Fruit fly (Drosophila melanogaster) whole organism, embryonic: ENCODE results near the gene CG9903.

Source experiments
- ATbp ChIP-seq: fragments of 200-800 bp; sonication (Bioruptor generic); optimal IDR thresholded peaks from 2 replicates; lab custom pipeline; 2017; ENCODE audit warnings: missing biosample characterization, mild to moderate bottlenecking, missing genetic modification characterization, missing genetic modification reagents
- Atf-2 ChIP-seq: fragments of 200-800 bp; sonication (Bioruptor generic); optimal IDR thresholded peaks from 2 replicates; lab custom pipeline; 2016; ENCODE audit warnings: missing biosample characterization, missing genetic modification characterization
- B-H2 ChIP-seq: fragments of 200-800 bp; sonication (Bioruptor generic); optimal IDR thresholded peaks from 2 replicates; lab custom pipeline; 2018; ENCODE audit warnings: missing biosample characterization, mild to moderate bottlenecking, missing genetic modification characterization
- C15 ChIP-seq: fragments of 200-800 bp; sonication (Bioruptor generic); IDR thresholded peaks from 3 replicates; pipeline ENCODE4 v1.3.6; 2022; ENCODE audit warnings: missing biosample characterization, missing genetic modification characterization
- CG10366 ChIP-seq: fragments of 200-800 bp; sonication (Bioruptor generic); IDR thresholded peaks from 2 replicates; pipeline ENCODE4 v1.3.6; 2022; ENCODE audit warnings: missing biosample characterization, missing genetic modification characterization
- CG12104 ChIP-seq: fragments of 200-800 bp; sonication (Bioruptor generic); optimal IDR thresholded peaks from 3 replicates; lab custom pipeline; 2016; ENCODE audit warnings: missing biosample characterization, missing genetic modification characterization
- CG16813 ChIP-seq: fragments of 200-800 bp; sonication (Bioruptor generic); IDR thresholded peaks from 3 replicates; pipeline ENCODE4 v1.3.6; 2022; ENCODE audit warnings: missing biosample characterization, missing genetic modification characterization; ENCODE audit not compliant: partially characterized antibody
- CG17568 ChIP-seq: fragments of 200-800 bp; sonication (Bioruptor generic); optimal IDR thresholded peaks from 2 replicates; lab custom pipeline; 2018; ENCODE audit warnings: missing biosample characterization, mild to moderate bottlenecking, missing genetic modification characterization, moderate library complexity
- CG18619 ChIP-seq: fragments of 200-800 bp; sonication (Bioruptor generic); optimal IDR thresholded peaks from 3 replicates; lab custom pipeline; 2017; ENCODE audit warnings: missing biosample characterization, mild to moderate bottlenecking, missing genetic modification characterization
- CG2678 ChIP-seq: fragments of 200-800 bp; sonication (Bioruptor generic); optimal IDR thresholded peaks from 3 replicates; lab custom pipeline; 2019; ENCODE audit warnings: missing biosample characterization, mild to moderate bottlenecking, missing genetic modification characterization, moderate library complexity
- CG31441 ChIP-seq: fragments of 200-800 bp; sonication (Bioruptor generic); IDR thresholded peaks from 2 replicates; pipeline ENCODE4 v1.3.6; 2022; ENCODE audit warnings: missing biosample characterization, missing genetic modification characterization
- CG4360 ChIP-seq: fragments of 200-800 bp; sonication (Bioruptor generic); IDR thresholded peaks from 2 replicates; pipeline ENCODE4 v1.3.6; 2022; ENCODE audit warnings: missing biosample characterization, missing genetic modification characterization
- CG6654 ChIP-seq: fragments of 200-800 bp; sonication (Bioruptor generic); optimal IDR thresholded peaks from 2 replicates; lab custom pipeline; 2017; ENCODE audit warnings: missing biosample characterization, mild to moderate bottlenecking, missing genetic modification characterization
- CG8290 ChIP-seq, 3 experiments: fragments of 200-800 bp; sonication (Bioruptor generic); optimal IDR thresholded peaks; 2 replicates each; lab custom pipeline; 2016 to 2019; ENCODE audit warnings: missing biosample characterization in 3 of 3, missing genetic modification characterization in 3 of 3, mild to moderate bottlenecking in 2 of 3, moderate library complexity in 1 of 3
- CG8924 ChIP-seq: fragments of 200-800 bp; optimal IDR thresholded peaks from 3 replicates; lab custom pipeline; 2019; ENCODE audit warnings: missing biosample characterization, mild to moderate bottlenecking, missing genetic modification characterization, moderate library complexity
- CG9609 ChIP-seq: fragments of 200-800 bp; sonication (Bioruptor generic); optimal IDR thresholded peaks from 3 replicates; lab custom pipeline; 2016; ENCODE audit warnings: missing biosample characterization, missing genetic modification characterization
- CG9797 ChIP-seq: fragments of 200-800 bp; sonication (Bioruptor generic); optimal IDR thresholded peaks from 3 replicates; lab custom pipeline; 2018; ENCODE audit warnings: missing biosample characterization, mild to moderate bottlenecking, missing genetic modification characterization
- CoRest ChIP-seq: fragments of 200-800 bp; sonication (Bioruptor generic); optimal IDR thresholded peaks from 3 replicates; lab custom pipeline; 2018; ENCODE audit warnings: missing biosample characterization, mild to moderate bottlenecking, missing genetic modification characterization, moderate library complexity
- D ChIP-seq, 2 experiments: fragments of 200-800 bp in 1 of 2; fragments of >200 bp in 1 of 2; sonication (Bioruptor generic) in 1 of 2; optimal IDR thresholded peaks; 2 replicates in 1 of 2; 3 replicates in 1 of 2; lab custom pipeline; 2017; ENCODE audit warnings: mild to moderate bottlenecking in 1 of 2, missing biosample characterization in 1 of 2, missing genetic modification characterization in 1 of 2, missing genetic modification reagents in 1 of 2
- D19A ChIP-seq: fragments of 200-800 bp; optimal IDR thresholded peaks from 3 replicates; lab custom pipeline; 2019; ENCODE audit warnings: missing biosample characterization, mild to moderate bottlenecking, missing genetic modification characterization, moderate library complexity
- Dbx ChIP-seq: fragments of 200-800 bp; sonication (Bioruptor generic); IDR thresholded peaks from 3 replicates; pipeline ENCODE4 v1.3.6; 2022; ENCODE audit warnings: missing biosample characterization, missing genetic modification characterization
- Deaf1 ChIP-seq: fragments of 200-800 bp; optimal IDR thresholded peaks from 3 replicates; lab custom pipeline; 2019; ENCODE audit warnings: missing biosample characterization, mild to moderate bottlenecking, missing genetic modification characterization, moderate library complexity
- Ets65A ChIP-seq: fragments of 200-800 bp; sonication (Bioruptor generic); peaks from one replicate; lab custom pipeline; 2016; ENCODE audit warnings: missing biosample characterization, missing genetic modification characterization
- Hsf ChIP-seq: fragments of 200-800 bp; sonication (Bioruptor generic); optimal IDR thresholded peaks from 3 replicates; lab custom pipeline; 2016; ENCODE audit warnings: missing biosample characterization, missing genetic modification characterization
- Scr ChIP-seq: fragments of 200-800 bp; sonication (Bioruptor generic); IDR thresholded peaks from 2 replicates; pipeline ENCODE4 v1.3.6; 2022; ENCODE audit warnings: missing biosample characterization, missing genetic modification characterization; ENCODE audit not compliant: partially characterized antibody
- Sin3A ChIP-seq: fragments of >200 bp; optimal IDR thresholded peaks from 2 replicates; lab custom pipeline; 2018
- Spps ChIP-seq: fragments of 200-800 bp; sonication (Bioruptor generic); optimal IDR thresholded peaks from 2 replicates; lab custom pipeline; 2018; ENCODE audit warnings: missing biosample characterization, mild to moderate bottlenecking, missing genetic modification characterization
- Ssrp ChIP-seq: fragments of 200-800 bp; sonication (Bioruptor generic); optimal IDR thresholded peaks from 2 replicates; lab custom pipeline; 2018; ENCODE audit warnings: missing biosample characterization, mild to moderate bottlenecking, missing genetic modification characterization, moderate library complexity
- Usf ChIP-seq: fragments of 200-800 bp; sonication (Bioruptor generic); optimal IDR thresholded peaks from 2 replicates; lab custom pipeline; 2017; ENCODE audit warnings: missing genotype, missing biosample characterization, missing genetic modification characterization
- bowl ChIP-seq: fragments of 200-800 bp; sonication (Bioruptor generic); IDR thresholded peaks from 2 replicates; pipeline ENCODE4 v1.3.6; 2022; ENCODE audit warnings: missing biosample characterization, missing genetic modification characterization
- ci ChIP-seq: fragments of 200-800 bp; sonication (Bioruptor generic); IDR thresholded peaks from 3 replicates; pipeline ENCODE4 v1.3.6; 2022; ENCODE audit warnings: missing biosample characterization, missing genetic modification characterization
- danr ChIP-seq: fragments of 200-800 bp; sonication (Bioruptor generic); IDR thresholded peaks from 2 replicates; pipeline ENCODE4 v1.3.6; 2022; ENCODE audit warnings: missing biosample characterization, missing genetic modification characterization
- en ChIP-seq: fragments of 200-800 bp; sonication (Bioruptor generic); optimal IDR thresholded peaks from 2 replicates; lab custom pipeline; 2016; ENCODE audit warnings: missing biosample characterization, missing genetic modification characterization
- eyg ChIP-seq: fragments of 200-800 bp; sonication (Bioruptor generic); optimal IDR thresholded peaks from 3 replicates; lab custom pipeline; 2016; ENCODE audit warnings: missing biosample characterization, missing genetic modification characterization
- ftz-f1 ChIP-seq: fragments of 200-800 bp; sonication (Bioruptor generic); optimal IDR thresholded peaks from 2 replicates; lab custom pipeline; 2016; ENCODE audit warnings: missing biosample characterization, missing genetic modification characterization
- gro ChIP-seq: fragments of 200-800 bp; sonication (Bioruptor generic); optimal IDR thresholded peaks from 2 replicates; lab custom pipeline; 2016; ENCODE audit warnings: missing biosample characterization, missing genetic modification characterization
- kah ChIP-seq: fragments of 200-800 bp; sonication (Bioruptor generic); optimal IDR thresholded peaks from 2 replicates; lab custom pipeline; 2018; ENCODE audit warnings: missing biosample characterization, mild to moderate bottlenecking, missing genetic modification characterization
- klu ChIP-seq: fragments of 200-800 bp; sonication (Bioruptor generic); IDR thresholded peaks from 2 replicates; pipeline ENCODE4 v1.3.6; 2022; ENCODE audit warnings: missing biosample characterization, missing genetic modification characterization
- maf-S ChIP-seq: fragments of 200-800 bp; sonication (Bioruptor generic); optimal IDR thresholded peaks from 2 replicates; lab custom pipeline; 2016; ENCODE audit warnings: missing biosample characterization, missing genetic modification characterization
- onecut ChIP-seq: fragments of 200-800 bp; sonication (Bioruptor generic); IDR thresholded peaks from 2 replicates; pipeline ENCODE4 v1.3.6; 2022; ENCODE audit warnings: missing biosample characterization, missing genetic modification characterization
- phol ChIP-seq: fragments of 200-800 bp; sonication (Bioruptor generic); optimal IDR thresholded peaks from 3 replicates; lab custom pipeline; 2018; ENCODE audit warnings: missing biosample characterization, mild to moderate bottlenecking, missing genetic modification characterization, moderate library complexity
- pita ChIP-seq: fragments of 200-800 bp; sonication (Bioruptor generic); optimal IDR thresholded peaks from 2 replicates; lab custom pipeline; 2017; ENCODE audit warnings: missing biosample characterization, mild to moderate bottlenecking, missing genetic modification characterization
- prd ChIP-seq, 3 experiments: fragments of >200 bp in 2 of 3; fragments of 200-800 bp in 1 of 3; sonication (Bioruptor generic) in 1 of 3; optimal IDR thresholded peaks in 2 of 3; IDR thresholded peaks in 1 of 3; 2 replicates in 2 of 3; 3 replicates in 1 of 3; pipeline versions ENCODE4 v1.3.6 to Lab custom; 2017 to 2022; ENCODE audit warnings: missing biosample characterization in 1 of 3, missing genetic modification characterization in 1 of 3
- ro ChIP-seq: fragments of 200-800 bp; sonication (Bioruptor generic); IDR thresholded peaks from 2 replicates; pipeline ENCODE4 v1.3.6; 2022; ENCODE audit warnings: missing biosample characterization, missing genetic modification characterization
- row ChIP-seq: fragments of 200-800 bp; sonication (Bioruptor generic); IDR thresholded peaks from 3 replicates; pipeline ENCODE4 v1.3.6; 2022; ENCODE audit warnings: missing biosample characterization, missing genetic modification characterization
- sens ChIP-seq: fragments of 200-800 bp; sonication (Bioruptor generic); peaks from one replicate; lab custom pipeline; 2016; ENCODE audit warnings: missing biosample characterization, missing genetic modification characterization
- shn ChIP-seq: fragments of 200-800 bp; sonication (Bioruptor generic); optimal IDR thresholded peaks from 3 replicates; lab custom pipeline; 2016; ENCODE audit warnings: missing biosample characterization, missing genetic modification characterization
- sqz ChIP-seq: fragments of 200-800 bp; sonication (Bioruptor generic); optimal IDR thresholded peaks from 3 replicates; lab custom pipeline; 2018; ENCODE audit warnings: missing biosample characterization, mild to moderate bottlenecking, missing genetic modification characterization
- vfl ChIP-seq: fragments of 200-800 bp; sonication (Bioruptor generic); optimal IDR thresholded peaks from 2 replicates; lab custom pipeline; 2016; ENCODE audit warnings: missing biosample characterization, missing genetic modification characterization
- z ChIP-seq: fragments of 200-800 bp; sonication (Bioruptor generic); IDR thresholded peaks from 3 replicates; pipeline ENCODE4 v1.3.6; 2022; ENCODE audit warnings: missing biosample characterization, missing genetic modification characterization

CG9903 gene

DNA sequence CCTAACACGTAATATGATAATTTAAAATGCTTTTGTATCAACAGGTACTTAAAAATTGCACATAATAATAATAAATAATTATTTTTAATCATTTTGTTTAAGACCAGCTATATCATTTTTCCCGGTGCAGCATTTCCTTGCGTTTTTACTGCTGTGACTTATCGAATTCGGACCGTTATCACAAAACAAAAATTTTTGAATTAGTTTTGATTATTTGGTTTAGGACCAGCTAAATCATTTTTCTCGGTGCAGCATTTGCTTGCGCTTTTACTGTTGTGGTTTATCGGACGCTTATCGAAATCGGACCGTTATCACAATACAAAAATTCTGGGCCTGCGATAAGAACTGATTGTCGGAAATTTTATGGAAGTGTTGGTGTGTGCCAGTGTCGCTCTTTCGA, 11.9 kb upstream of the CG9903 start (continued):
- peak; percentile 82 for TF ChIP-seq row (GFP tag; lab: Robert Waterston, UW)
- peak; percentile 83 for TF ChIP-seq CG17568 (GFP tag; lab: Kevin White, UChicago)
- TF ChIP-seq ATbp (GFP tag; lab: Kevin White, UChicago): peak; percentile 84
- peak; percentile 59 for TF ChIP-seq sqz (GFP tag; lab: Kevin White, UChicago)
- peak; percentile 59 for TF ChIP-seq Spps (tag; lab: Kevin White, UChicago)
- TF ChIP-seq pita: no peak
- TF ChIP-seq sens: peak; percentile 91
- peak; percentile 91 for TF ChIP-seq Ets65A
- TF ChIP-seq CG16813 (GFP tag; lab: Robert Waterston, UW): no peak
- peak; percentile 63 for TF ChIP-seq CG6654 (GFP tag; lab: Kevin White, UChicago)
- 0 out of 3 replicates have a peak, but pooled peaks have one; percentile 27 for TF ChIP-seq C15 (GFP tag; lab: Robert Waterston, UW)
- no peak for TF ChIP-seq en (GFP tag; lab: Kevin White, UChicago)
- no peak for TF ChIP-seq klu (GFP tag; lab: Robert Waterston, UW)
- no peak for TF ChIP-seq CG9797 (GFP tag; lab: Kevin White, UChicago)
- TF ChIP-seq Dbx (GFP tag; lab: Robert Waterston, UW): peak; percentile 73; the same call in 2 of the 3 replicates
- peak; percentile 65 for TF ChIP-seq Hsf
- TF ChIP-seq CoRest (tag; lab: Kevin White, UChicago): peak; percentile 85
- no peak for TF ChIP-seq z (GFP tag; lab: Robert Waterston, UW)
- peak; percentile 74 for TF ChIP-seq CG12104
- TF ChIP-seq kah: peak; percentile 69
- TF ChIP-seq Deaf1 (tag; lab: Kevin White, UChicago): peak; percentile 46
- TF ChIP-seq CG10366 (GFP tag; lab: Robert Waterston, UW): peak; percentile 72
- TF ChIP-seq CG9609 (GFP tag; lab: Kevin White, UChicago): peak; percentile 58
- peak; percentile 76 for TF ChIP-seq CG18619 (GFP tag; lab: Kevin White, UChicago)
- peak; percentile 86 for TF ChIP-seq CG8924 (tag; lab: Kevin White, UChicago)
- peak; percentile 2 for TF ChIP-seq Sin3A (lab: Kevin White, UChicago)
- TF ChIP-seq maf-S (GFP tag; lab: Kevin White, UChicago): peak; percentile 40
- TF ChIP-seq bowl (GFP tag; lab: Robert Waterston, UW): peak; percentile 53; the same call in 1 of the 2 replicates
- peak; percentile 81 for TF ChIP-seq D19A (tag; lab: Kevin White, UChicago)
- TF ChIP-seq Ssrp (tag; lab: Kevin White, UChicago): peak; percentile 78
- TF ChIP-seq ftz-f1 (GFP tag; lab: Kevin White, UChicago): no peak
- peak; percentile 11 for TF ChIP-seq shn (GFP tag; lab: Kevin White, UChicago)
- TF ChIP-seq vfl (GFP tag; lab: Kevin White, UChicago): peak; percentile 42
- peak; percentile 88 for TF ChIP-seq CG31441 (GFP tag; lab: Robert Waterston, UW)
- TF ChIP-seq onecut: peak; percentile 65
- no peak for TF ChIP-seq D (optimal IDR thresholded peaks at IDR 0.05; lab: Kevin White, UChicago)
- peak; percentile 83 for TF ChIP-seq D (GFP tag; optimal IDR thresholded peaks at IDR 0.05; lab: Kevin White, UChicago)
- no peak for TF ChIP-seq CG8290 (GFP tag; optimal IDR thresholded peaks at IDR 0.05; lab: Kevin White, UChicago)
- TF ChIP-seq CG8290 (tag; optimal IDR thresholded peaks at IDR 0.05; lab: Kevin White, UChicago): peak in 1 of 2 experiments; percentile 67
- TF ChIP-seq prd (optimal IDR thresholded peaks at IDR 0.05; lab: Kevin White, UChicago): no peak
- peak; percentile 66; the same call in 2 of the 3 replicates for TF ChIP-seq prd (GFP tag; IDR thresholded peaks at IDR 0.05; lab: Robert Waterston, UW)
- TF ChIP-seq Scr (GFP tag; lab: Robert Waterston, UW): no peak
- peak; percentile 87 for TF ChIP-seq ci (GFP tag; lab: Robert Waterston, UW)
- peak; percentile 84 for TF ChIP-seq phol (tag; lab: Kevin White, UChicago)
- no peak for TF ChIP-seq CG4360 (GFP tag; lab: Robert Waterston, UW)
- peak; percentile 89 for TF ChIP-seq CG2678 (tag; lab: Kevin White, UChicago)
- no peak for TF ChIP-seq ro
- peak; percentile 57 for TF ChIP-seq eyg
- TF ChIP-seq danr: peak; percentile 55; the same call in 1 of the 2 replicates
- peak; percentile 72 for TF ChIP-seq gro (GFP tag; lab: Kevin White, UChicago)
- peak; percentile 53 for TF ChIP-seq Usf (GFP tag; lab: Kevin White, UChicago)
- TF ChIP-seq B-H2 (GFP tag; lab: Kevin White, UChicago): peak; percentile 10
- peak; percentile 67 for TF ChIP-seq Atf-2 (GFP tag; lab: Kevin White, UChicago)
